Worm (Caenorhabditis elegans) whole organism, mixed stage, embryonic: Measurements from ENCODE around the gene F33E11.2.

Experiments used
- elt-3 ChIP-seq: fragments of 150-350 bp; optimal IDR thresholded peaks from 2 replicates; lab custom pipeline; 2014; ENCODE audit warnings: missing biosample characterization, missing genetic modification characterization
- flh-1 ChIP-seq: fragments of 200-800 bp; sonication (Bioruptor generic); optimal IDR thresholded peaks from 2 replicates; lab custom pipeline; 2018; ENCODE audit warnings: mild to moderate bottlenecking, missing genetic modification characterization, moderate library complexity, missing compliant biosample characterization
- lin-13 ChIP-seq: fragments of 150-350 bp; optimal IDR thresholded peaks from 2 replicates; lab custom pipeline; 2014; ENCODE audit warnings: missing biosample characterization, missing genetic modification characterization
- lin-32 ChIP-seq: fragments of 200-800 bp; sonication (Bioruptor generic); optimal IDR thresholded peaks from 2 replicates; lab custom pipeline; 2018; ENCODE audit warnings: mild to moderate bottlenecking, missing genetic modification characterization, missing compliant biosample characterization
- mep-1 ChIP-seq: fragments of 150-350 bp; optimal IDR thresholded peaks from 2 replicates; lab custom pipeline; 2017; ENCODE audit warnings: missing biosample characterization, missing genetic modification reagents, missing genetic modification characterization, inconsistent platforms
- nhr-2 ChIP-seq: fragments of 150-350 bp; optimal IDR thresholded peaks from 2 replicates; lab custom pipeline; 2014; ENCODE audit warnings: missing biosample characterization, missing genetic modification characterization
- nhr-237 ChIP-seq: fragments of 150-350 bp; optimal IDR thresholded peaks from 2 replicates; lab custom pipeline; 2014; ENCODE audit warnings: missing biosample characterization, missing genetic modification characterization
- nhr-28 ChIP-seq: fragments of 150-350 bp; optimal IDR thresholded peaks from 2 replicates; lab custom pipeline; 2014; ENCODE audit warnings: missing biosample characterization, missing genetic modification characterization
- pha-4 ChIP-seq: fragments of 150-350 bp; optimal IDR thresholded peaks from 2 replicates; lab custom pipeline; 2018; ENCODE audit warnings: missing biosample characterization, missing genetic modification reagents, missing genetic modification characterization
- unc-120 ChIP-seq: sonication (generic microtip); optimal IDR thresholded peaks from 2 replicates; lab custom pipeline; 2017; ENCODE audit warnings: missing genetic modification characterization, missing compliant biosample characterization; ENCODE audit not compliant: poor library complexity, severe bottlenecking
- unc-39 ChIP-seq: fragments of 150-350 bp; optimal IDR thresholded peaks from 2 replicates; lab custom pipeline; 2014; ENCODE audit warnings: missing biosample characterization, missing genetic modification characterization
- unc-62 ChIP-seq: fragments of 150-350 bp; optimal IDR thresholded peaks from 2 replicates; lab custom pipeline; 2014; ENCODE audit warnings: missing biosample characterization, missing genetic modification reagents, missing genetic modification characterization

DNA sequence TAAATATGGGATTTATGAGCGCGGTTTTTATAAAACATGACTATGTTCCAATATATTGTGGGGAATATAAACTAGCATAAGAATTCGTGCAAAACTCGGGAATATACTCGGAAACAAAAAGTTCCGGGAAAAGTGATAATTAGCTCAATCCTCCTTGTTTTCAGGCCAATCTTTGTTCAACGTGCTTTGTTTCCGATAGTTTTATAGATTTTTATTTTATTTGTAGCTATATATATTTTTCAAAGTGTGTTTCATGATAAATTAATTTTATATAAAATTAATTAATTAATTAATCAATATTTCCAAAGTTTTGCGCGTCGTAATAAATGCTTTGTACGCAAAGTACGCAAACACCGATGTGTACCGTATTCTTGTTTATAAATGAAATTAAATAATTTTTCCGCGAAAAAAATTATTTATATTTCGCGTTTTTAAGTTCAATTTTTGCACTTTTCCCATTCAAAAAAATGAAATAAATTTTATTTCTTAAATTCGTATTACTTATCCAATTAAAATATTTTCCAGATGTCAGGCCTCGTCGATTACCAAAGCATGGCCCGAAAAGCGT lies at the start of gene F33E11.2:
- TF ChIP-seq nhr-28 (tag; lab: Kevin White, UChicago), result no peak
- TF ChIP-seq mep-1 (tag; lab: Kevin White, UChicago), result no peak
- no peak for TF ChIP-seq nhr-237 (tag; lab: Kevin White, UChicago)
- no peak for TF ChIP-seq lin-32 (GFP tag; lab: Kevin White, UChicago)
- no peak for TF ChIP-seq unc-120
- TF ChIP-seq lin-13 (tag; lab: Kevin White, UChicago), result no peak
- TF ChIP-seq unc-62 (GFP tag; lab: Kevin White, UChicago), result no peak
- TF ChIP-seq unc-39 (tag; lab: Kevin White, UChicago), result no peak
- TF ChIP-seq elt-3 (tag; lab: Kevin White, UChicago), result no peak
- TF ChIP-seq nhr-2, result no peak
- TF ChIP-seq flh-1 (GFP tag; lab: Kevin White, UChicago), result no peak
- no peak for TF ChIP-seq pha-4
